Fruit fly (Drosophila melanogaster): ENCODE data around the gene Dip-C.
A peak's percentile ranks its signal among the peaks of the same experiment; 100 is the strongest.

Gene Dip-C

dm6 chr3R:12406235-12407196, 7.0 kb downstream of the Dip-C start, which contains the start of gene CG5167 (continued):
- TF ChIP-seq CG11723 (GFP tag; optimal IDR thresholded peaks at IDR 0.05) (no peak), CG31224 (GFP tag; IDR thresholded peaks at IDR 0.05) (no peak), B-H2 (GFP tag; optimal IDR thresholded peaks at IDR 0.05) (no peak), corto (GFP tag; optimal IDR thresholded peaks at IDR 0.05) (peak; percentile 35), Eip74EF (GFP tag; optimal IDR thresholded peaks at IDR 0.05) (no peak), CG6254 (GFP tag; optimal IDR thresholded peaks at IDR 0.05) (no peak), Sry-δ (GFP tag; optimal IDR thresholded peaks at IDR 0.05) (peak; percentile 45), CG30403 (GFP tag; optimal IDR thresholded peaks at IDR 0.05) (peak; percentile 34), CG8290 (GFP tag; optimal IDR thresholded peaks at IDR 0.05) (peak; percentile 61), CG8290 (tag; optimal IDR thresholded peaks at IDR 0.05) (peak in 1 of 2 experiments; percentile 29), CG2120 (GFP tag; optimal IDR thresholded peaks at IDR 0.05) (peak; percentile 44), eve (GFP tag; optimal IDR thresholded peaks at IDR 0.05) (no peak), CG4617 (GFP tag; optimal IDR thresholded peaks at IDR 0.05; ENCODE audit: borderline replicate concordance) (no peak), CG12659 (GFP tag; optimal IDR thresholded peaks at IDR 0.05) (peak; percentile 20), CG15601 (tag; optimal IDR thresholded peaks at IDR 0.05) (peak; percentile 37), onecut (GFP tag; IDR thresholded peaks at IDR 0.05) (peak; percentile 23; the same call in 1 of the 2 replicates), row (GFP tag; IDR thresholded peaks at IDR 0.05) (peak; percentile 70), mld (GFP tag; IDR thresholded peaks at IDR 0.05; ENCODE audit: partially characterized antibody) (no peak), CG12236 (GFP tag; optimal IDR thresholded peaks at IDR 0.05) (no peak), ssp (GFP tag; IDR thresholded peaks at IDR 0.05) (no peak), grn (GFP tag; optimal IDR thresholded peaks at IDR 0.05) (peak; percentile 93), Elba2 (GFP tag; optimal IDR thresholded peaks at IDR 0.05) (no peak), Six4 (GFP tag; optimal IDR thresholded peaks at IDR 0.05) (no peak), wdn (GFP tag; IDR thresholded peaks at IDR 0.05) (no peak), CG7271 (tag; optimal IDR thresholded peaks at IDR 0.05) (no peak), Max (GFP tag; optimal IDR thresholded peaks at IDR 0.05) (peak; percentile 43), CG17361 (GFP tag; IDR thresholded peaks at IDR 0.05) (peak; percentile 38; the same call in 1 of the 3 replicates), lilli (GFP tag; optimal IDR thresholded peaks at IDR 0.05) (peak; percentile 45), CG3163 (GFP tag; optimal IDR thresholded peaks at IDR 0.05) (no peak), emc (GFP tag; optimal IDR thresholded peaks at IDR 0.05) (no peak), sima (GFP tag; optimal IDR thresholded peaks at IDR 0.05) (no peak), Atf-2 (GFP tag; optimal IDR thresholded peaks at IDR 0.05) (no peak), odd (GFP tag; optimal IDR thresholded peaks at IDR 0.05) (peak; percentile 3), hb (GFP tag; IDR thresholded peaks at IDR 0.05; ENCODE audit: partially characterized antibody) (no peak), CG11560 (tag; IDR thresholded peaks at IDR 0.05) (no peak), Hey (tag; optimal IDR thresholded peaks at IDR 0.05) (no peak), CG3838 (GFP tag; optimal IDR thresholded peaks at IDR 0.05) (no peak), Dfd (GFP tag; optimal IDR thresholded peaks at IDR 0.05) (no peak), E2f1 (GFP tag; IDR thresholded peaks at IDR 0.05) (no peak), ato (GFP tag; IDR thresholded peaks at IDR 0.05; ENCODE audit: partially characterized antibody) (no peak), shn (GFP tag; optimal IDR thresholded peaks at IDR 0.05) (no peak), CG13624 (GFP tag; optimal IDR thresholded peaks at IDR 0.05) (no peak), Bgb (GFP tag; IDR thresholded peaks at IDR 0.05; ENCODE audit: partially characterized antibody) (no peak), CG10543 (GFP tag; optimal IDR thresholded peaks at IDR 0.05) (no peak), toy (GFP tag; IDR thresholded peaks at IDR 0.05) (no peak), tx (GFP tag; optimal IDR thresholded peaks at IDR 0.05) (no peak), pfk (GFP tag; optimal IDR thresholded peaks at IDR 0.05) (no peak), fd96Cb (tag; optimal IDR thresholded peaks at IDR 0.05) (peak; percentile 9), CG14860 (GFP tag; IDR thresholded peaks at IDR 0.05; ENCODE audit: partially characterized antibody) (no peak)
